Worm (Caenorhabditis elegans) whole organism, late embryonic: Measurements from ENCODE around the gene Y62E10A.3.

Experiments
- C08G9.2 ChIP-seq: sonication (generic microtip); optimal IDR thresholded peaks from 2 replicates; lab custom pipeline; 2016; ENCODE audit warnings: mild to moderate bottlenecking, missing genetic modification characterization, moderate library complexity, missing compliant biosample characterization
- Y22D7AL.16 ChIP-seq: sonication (generic microtip); optimal IDR thresholded peaks from 2 replicates; lab custom pipeline; 2016; ENCODE audit warnings: missing genetic modification characterization, missing compliant biosample characterization
- ceh-18 ChIP-seq: sonication (generic microtip); optimal IDR thresholded peaks from 2 replicates; lab custom pipeline; 2016; ENCODE audit warnings: missing genetic modification characterization, missing compliant biosample characterization
- ceh-19 ChIP-seq: fragments of 200-800 bp; sonication (Bioruptor generic); optimal IDR thresholded peaks from 2 replicates; lab custom pipeline; 2018; ENCODE audit warnings: mild to moderate bottlenecking, missing genetic modification characterization, missing compliant biosample characterization
- ceh-30 ChIP-seq: fragments of 150-350 bp; optimal IDR thresholded peaks from 2 replicates; lab custom pipeline; 2014; ENCODE audit warnings: missing biosample characterization, missing genetic modification characterization
- ceh-34 ChIP-seq: sonication (generic microtip); optimal IDR thresholded peaks from 2 replicates; lab custom pipeline; 2016; ENCODE audit warnings: mild to moderate bottlenecking, missing genetic modification characterization, missing compliant biosample characterization
- ceh-45 ChIP-seq: fragments of 200-800 bp; sonication (Bioruptor generic); IDR thresholded peaks from 2 replicates; pipeline ENCODE4 v1.3.6; 2022; ENCODE audit warnings: missing genetic modification reagents, missing genetic modification characterization, missing compliant biosample characterization
- ceh-48 ChIP-seq: sonication (generic microtip); optimal IDR thresholded peaks from 2 replicates; lab custom pipeline; 2016; ENCODE audit warnings: missing genetic modification characterization, inconsistent platforms, missing compliant biosample characterization
- dmd-4 ChIP-seq: sonication (generic microtip); optimal IDR thresholded peaks from 2 replicates; lab custom pipeline; 2016; ENCODE audit warnings: borderline replicate concordance, missing genetic modification characterization, missing compliant biosample characterization
- dve-1 ChIP-seq: sonication (generic microtip); optimal IDR thresholded peaks from 2 replicates; lab custom pipeline; 2017; ENCODE audit warnings: antibody characterized with exemption, mild to moderate bottlenecking, missing genetic modification characterization, missing compliant biosample characterization
- elt-2 ChIP-seq: sonication (generic microtip); optimal IDR thresholded peaks from 2 replicates; lab custom pipeline; 2016; ENCODE audit warnings: missing genetic modification reagents, missing genetic modification characterization, missing compliant biosample characterization
- elt-4 ChIP-seq: sonication (generic microtip); optimal IDR thresholded peaks from 2 replicates; lab custom pipeline; 2016; ENCODE audit warnings: missing genetic modification characterization, missing compliant biosample characterization
- ets-4 ChIP-seq: sonication (generic microtip); optimal IDR thresholded peaks from 2 replicates; lab custom pipeline; 2016; ENCODE audit warnings: missing genetic modification characterization, missing compliant biosample characterization
- eyg-1 ChIP-seq: sonication (generic microtip); optimal IDR thresholded peaks from 2 replicates; lab custom pipeline; 2016; ENCODE audit warnings: missing genotype, missing genetic modification characterization, missing compliant biosample characterization
- fax-1 ChIP-seq: sonication (generic microtip); optimal IDR thresholded peaks from 2 replicates; lab custom pipeline; 2016; ENCODE audit warnings: missing genotype, missing genetic modification characterization, missing compliant biosample characterization
- hlh-15 ChIP-seq: sonication (generic microtip); optimal IDR thresholded peaks from 2 replicates; lab custom pipeline; 2016; ENCODE audit warnings: missing genetic modification characterization, missing compliant biosample characterization
- hlh-30 ChIP-seq: sonication (generic microtip); optimal IDR thresholded peaks from 2 replicates; lab custom pipeline; 2017; ENCODE audit warnings: antibody characterized with exemption, missing genetic modification characterization, missing compliant biosample characterization; ENCODE audit not compliant: insufficient read depth
- hlh-6 ChIP-seq: sonication (generic microtip); optimal IDR thresholded peaks from 2 replicates; lab custom pipeline; 2016; ENCODE audit warnings: missing genotype, missing genetic modification characterization, missing compliant biosample characterization
- lim-6 ChIP-seq: sonication (generic microtip); optimal IDR thresholded peaks from 2 replicates; lab custom pipeline; 2016; ENCODE audit warnings: missing genetic modification characterization, missing compliant biosample characterization
- madf-2 ChIP-seq: sonication (generic microtip); optimal IDR thresholded peaks from 2 replicates; lab custom pipeline; 2017; ENCODE audit warnings: missing genetic modification characterization, missing compliant biosample characterization
- mec-3 ChIP-seq: sonication (generic microtip); optimal IDR thresholded peaks from 2 replicates; lab custom pipeline; 2016; ENCODE audit warnings: borderline replicate concordance, missing genetic modification characterization, missing compliant biosample characterization
- nfya-1 ChIP-seq: sonication (generic microtip); optimal IDR thresholded peaks from 2 replicates; lab custom pipeline; 2017; ENCODE audit warnings: missing genetic modification characterization, mild to moderate bottlenecking, missing compliant biosample characterization, antibody characterized with exemption, moderate library complexity
- nhr-11 ChIP-seq: fragments of 150-350 bp; optimal IDR thresholded peaks from 2 replicates; lab custom pipeline; 2014; ENCODE audit warnings: missing biosample characterization, missing genetic modification characterization
- nhr-232 ChIP-seq: sonication (generic microtip); optimal IDR thresholded peaks from 2 replicates; lab custom pipeline; 2016; ENCODE audit warnings: missing genetic modification characterization, missing compliant biosample characterization
- npax-4 ChIP-seq: sonication (generic microtip); optimal IDR thresholded peaks from 2 replicates; lab custom pipeline; 2016; ENCODE audit warnings: missing genetic modification characterization, missing compliant biosample characterization
- odd-2 ChIP-seq: sonication (generic microtip); optimal IDR thresholded peaks from 2 replicates; lab custom pipeline; 2017; ENCODE audit warnings: antibody characterized with exemption, mild to moderate bottlenecking, missing genetic modification characterization, missing compliant biosample characterization
- pax-1 ChIP-seq: fragments of 150-350 bp; optimal IDR thresholded peaks from 2 replicates; lab custom pipeline; 2014; ENCODE audit warnings: missing biosample characterization, missing genetic modification characterization
- pha-2 ChIP-seq: sonication (generic microtip); optimal IDR thresholded peaks from 2 replicates; lab custom pipeline; 2017; ENCODE audit warnings: mild to moderate bottlenecking, missing genetic modification characterization, missing compliant biosample characterization
- pha-4 ChIP-seq: fragments of 150-350 bp; optimal IDR thresholded peaks from 2 replicates; lab custom pipeline; 2018; ENCODE audit warnings: missing biosample characterization, missing genetic modification reagents, missing genetic modification characterization
- pros-1 ChIP-seq: fragments of 150-350 bp; optimal IDR thresholded peaks from 2 replicates; lab custom pipeline; 2014; ENCODE audit warnings: missing biosample characterization, missing genetic modification reagents, missing genetic modification characterization
- sdc-2 ChIP-seq: sonication (generic microtip); optimal IDR thresholded peaks from 2 replicates; lab custom pipeline; 2016; ENCODE audit warnings: missing genotype, missing genetic modification characterization, missing compliant biosample characterization
- sox-2 ChIP-seq: fragments of 200-800 bp; sonication (Bioruptor generic); IDR thresholded peaks from 2 replicates; pipeline ENCODE4 v1.3.6; 2022; ENCODE audit warnings: missing genetic modification reagents, missing genetic modification characterization, missing compliant biosample characterization
- tbx-7 ChIP-seq: sonication (generic microtip); optimal IDR thresholded peaks from 2 replicates; lab custom pipeline; 2016; ENCODE audit warnings: missing genotype, missing genetic modification characterization, missing compliant biosample characterization
- unc-55 ChIP-seq: sonication (generic microtip); optimal IDR thresholded peaks from 2 replicates; lab custom pipeline; 2017; ENCODE audit warnings: missing biosample characterization, missing genetic modification reagents, missing genetic modification characterization
- zip-5 ChIP-seq: sonication (generic microtip); optimal IDR thresholded peaks from 2 replicates; lab custom pipeline; 2016; ENCODE audit warnings: missing genetic modification characterization, missing compliant biosample characterization
- ztf-16 ChIP-seq: sonication (generic microtip); optimal IDR thresholded peaks from 2 replicates; lab custom pipeline; 2017; ENCODE audit warnings: missing genetic modification characterization, missing compliant biosample characterization

Gene Y62E10A.3

DNA sequence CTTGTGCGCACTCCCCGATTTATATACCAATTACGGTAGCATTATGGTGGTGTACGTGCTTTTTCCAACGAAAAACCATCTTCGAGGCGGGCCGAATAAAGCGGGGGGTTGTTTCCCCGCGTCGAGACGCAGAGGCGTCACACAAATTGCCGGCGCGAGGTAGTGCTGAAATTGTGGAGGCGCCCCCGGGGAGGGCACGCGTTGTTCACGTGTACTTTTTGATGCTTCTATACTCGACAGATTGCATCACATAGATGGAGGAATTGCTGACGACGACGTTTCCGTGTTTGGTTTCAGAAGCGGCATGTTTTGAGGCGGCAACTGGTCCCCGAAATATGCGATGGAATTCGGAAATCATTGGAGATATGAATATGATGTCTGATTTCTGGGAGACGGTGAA lies 35.2 kb upstream of the Y62E10A.3 start (continued):
- TF ChIP-seq ceh-45 (GFP tag; lab: Robert Waterston, UW) (no peak), pha-2 (tag; lab: Kevin White, UChicago) (no peak), sdc-2 (no peak), dve-1 (peak; percentile 48), hlh-30 (tag; lab: Kevin White, UChicago) (peak; percentile 37), pros-1 (tag; lab: Kevin White, UChicago) (peak; percentile 6), ceh-18 (peak; percentile 82)

DNA sequence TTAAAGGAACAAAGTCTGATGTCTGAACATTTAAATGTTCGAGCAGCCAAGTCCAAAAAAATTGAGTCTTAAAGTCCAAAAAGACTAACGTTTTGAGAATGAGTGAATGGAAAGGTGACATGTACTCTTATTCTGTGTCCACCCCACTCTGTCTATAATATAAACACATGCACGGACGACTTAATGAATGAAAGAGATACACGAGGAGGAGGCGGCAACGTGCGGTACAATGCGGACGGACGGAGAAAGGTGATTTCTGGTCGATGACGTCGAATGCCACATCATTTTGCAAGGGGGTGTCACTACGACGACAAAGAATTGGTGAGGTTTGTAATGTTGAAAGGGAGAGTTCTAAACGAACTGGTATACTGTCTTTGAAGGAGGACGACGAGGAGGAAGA lies 34.6 kb upstream of the Y62E10A.3 start:
- TF ChIP-seq ets-4 (tag; lab: Kevin White, UChicago) (no peak), unc-55 (GFP tag; lab: Kevin White, UChicago) (peak; percentile 17)

DNA sequence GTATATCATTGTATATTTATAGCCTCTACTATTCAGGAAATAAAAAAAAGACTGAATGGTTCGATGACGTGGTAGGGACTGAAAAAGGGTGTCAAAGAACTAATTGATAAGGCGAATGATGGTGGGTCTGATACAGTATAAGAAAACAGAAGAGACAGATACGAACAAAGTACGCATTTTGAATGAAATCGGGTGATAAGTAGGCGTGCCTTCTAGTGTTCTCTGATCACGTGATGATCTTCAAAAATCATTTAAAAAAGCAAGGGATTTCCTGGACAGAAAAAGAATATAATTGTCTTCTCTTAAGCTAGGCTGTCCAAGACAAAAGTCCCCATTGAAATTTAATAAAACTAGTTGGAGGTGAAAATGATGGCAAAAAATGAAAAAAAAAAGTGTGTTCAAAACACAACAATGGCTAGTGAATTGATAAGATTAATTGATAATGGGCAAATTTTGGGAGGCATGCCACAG lies 33.2 kb upstream of the Y62E10A.3 start:
- TF ChIP-seq lim-6 (no peak), nhr-11 (tag; lab: Kevin White, UChicago) (no peak), dve-1 (peak; percentile 22), hlh-30 (tag; lab: Kevin White, UChicago) (peak; percentile 3), madf-2 (no peak), tbx-7 (tag; lab: Kevin White, UChicago) (no peak), ztf-16 (tag; lab: Kevin White, UChicago) (no peak), npax-4 (tag; lab: Kevin White, UChicago) (no peak), ceh-45 (GFP tag; lab: Robert Waterston, UW) (no peak), pax-1 (tag; lab: Kevin White, UChicago) (no peak), Y22D7AL.16 (tag; lab: Kevin White, UChicago) (no peak), fax-1 (tag; lab: Kevin White, UChicago) (no peak), elt-2 (tag; lab: Kevin White, UChicago) (peak; percentile 58), eyg-1 (tag; lab: Kevin White, UChicago) (no peak), ceh-18 (no peak), sox-2 (GFP tag; lab: Robert Waterston, UW) (no peak)
- TF ChIP-seq, all 69 proteins: peak for 3

DNA sequence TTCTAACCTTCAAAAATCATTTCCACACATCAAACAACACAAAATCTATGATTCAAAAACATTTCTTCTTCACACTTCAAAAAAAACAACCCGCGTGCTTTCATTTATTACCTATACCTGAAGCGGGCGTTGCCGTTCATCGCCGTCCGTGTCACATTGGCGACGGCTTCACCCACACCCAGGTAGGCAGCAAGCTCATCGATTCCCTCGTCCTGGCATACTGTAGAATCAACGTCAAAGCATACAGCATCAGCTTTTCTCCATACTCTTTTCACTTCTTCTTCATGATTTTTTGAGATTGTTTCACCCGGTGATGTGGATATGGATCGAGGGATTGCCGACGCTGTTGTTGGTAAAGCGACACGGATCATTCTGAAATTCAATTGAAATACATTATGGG lies 32.2 kb upstream of the Y62E10A.3 start:
- no peak for TF ChIP-seq ceh-48
- no peak for TF ChIP-seq nhr-11 (tag; lab: Kevin White, UChicago)
- no peak for TF ChIP-seq unc-55 (GFP tag; lab: Kevin White, UChicago)
- no peak for TF ChIP-seq hlh-6
- no peak for TF ChIP-seq ceh-45 (GFP tag; lab: Robert Waterston, UW)

DNA sequence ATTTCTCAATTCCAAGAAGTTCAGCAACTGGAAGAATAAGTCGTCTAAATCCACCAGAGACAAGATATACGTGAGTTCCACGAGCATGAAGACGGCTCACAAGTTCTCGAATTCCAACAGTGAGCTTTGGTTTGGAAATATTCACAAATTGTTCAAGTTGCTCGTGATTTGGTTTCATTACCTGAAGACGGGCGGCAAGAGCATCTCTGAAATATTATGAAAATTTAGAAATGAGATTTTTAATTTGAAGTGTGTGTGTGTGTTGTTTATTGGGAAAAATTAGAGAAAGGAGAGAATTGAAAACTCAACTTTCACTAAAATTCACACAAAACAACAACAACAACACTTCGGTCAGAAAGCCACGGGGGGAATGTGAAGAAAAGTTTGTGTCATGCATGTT lies 30.7 kb upstream of the Y62E10A.3 start:
- TF ChIP-seq ceh-19 (GFP tag; lab: Kevin White, UChicago) (no peak), fax-1 (tag; lab: Kevin White, UChicago) (no peak), hlh-30 (tag; lab: Kevin White, UChicago) (no peak), zip-5 (tag; lab: Kevin White, UChicago) (no peak), ceh-30 (tag; lab: Kevin White, UChicago) (no peak), ceh-34 (no peak), nfya-1 (tag; lab: Kevin White, UChicago) (no peak), hlh-15 (tag; lab: Kevin White, UChicago) (no peak), dve-1 (no peak)

DNA sequence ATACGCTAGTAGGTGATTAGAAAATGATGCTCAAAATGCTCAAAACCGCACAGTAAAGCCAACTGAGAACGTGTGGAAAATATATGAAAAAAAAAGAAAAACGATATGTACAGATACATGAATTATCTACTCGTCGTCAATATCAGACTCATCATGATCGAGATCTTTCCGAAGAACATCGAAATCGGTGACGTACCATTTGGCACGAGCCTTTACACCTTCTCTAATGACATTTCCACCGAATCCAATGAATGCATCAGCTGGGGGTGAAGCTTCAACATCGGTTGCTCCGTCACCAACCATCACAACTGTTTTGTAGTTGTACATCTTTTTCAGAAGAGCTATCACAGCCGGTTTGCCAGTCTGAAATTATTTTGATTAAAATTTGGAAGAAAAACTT lies 29.2 kb upstream of the Y62E10A.3 start:
- no peak for TF ChIP-seq pha-4 (tag; lab: Kevin White, UChicago)
- no peak for TF ChIP-seq ceh-48
- no peak for TF ChIP-seq sdc-2
- TF ChIP-seq sox-2 (GFP tag; lab: Robert Waterston, UW), result no peak
- TF ChIP-seq mec-3, result no peak
- no peak for TF ChIP-seq hlh-6
- TF ChIP-seq pax-1 (tag; lab: Kevin White, UChicago), result no peak
- no peak for TF ChIP-seq C08G9.2
- no peak for TF ChIP-seq eyg-1 (tag; lab: Kevin White, UChicago)
- TF ChIP-seq ceh-34, result no peak
- no peak for TF ChIP-seq odd-2 (tag; lab: Kevin White, UChicago)
- no peak for TF ChIP-seq elt-4 (tag; lab: Kevin White, UChicago)
- TF ChIP-seq dmd-4, result no peak
- no peak for TF ChIP-seq madf-2
- no peak for TF ChIP-seq ztf-16 (tag; lab: Kevin White, UChicago)
- TF ChIP-seq nhr-232 (tag; lab: Kevin White, UChicago), result no peak
- no peak for TF ChIP-seq nfya-1 (tag; lab: Kevin White, UChicago)
- no peak for TF ChIP-seq Y22D7AL.16 (tag; lab: Kevin White, UChicago)
- TF ChIP-seq tbx-7 (tag; lab: Kevin White, UChicago), result no peak
- no peak for TF ChIP-seq pros-1 (tag; lab: Kevin White, UChicago)
